Worm (Caenorhabditis elegans) whole organism, L4/young adult: Measurements from ENCODE around the gene dph-5.

Experiments
- W03F9.2 ChIP-seq: fragments of 150-350 bp; optimal IDR thresholded peaks from 2 replicates; lab custom pipeline; 2014; ENCODE audit warnings: missing biosample characterization, missing genetic modification characterization
- dao-5 ChIP-seq: sonication (generic microtip); optimal IDR thresholded peaks from 2 replicates; lab custom pipeline; 2016; ENCODE audit warnings: missing genotype, missing genetic modification characterization, moderate library complexity, missing compliant biosample characterization
- him-1 ChIP-seq: sonication (generic microtip); optimal IDR thresholded peaks from 2 replicates; lab custom pipeline; 2016; ENCODE audit warnings: missing genotype, missing genetic modification reagents, missing genetic modification characterization, missing compliant biosample characterization

ce11 chrII:11333846-11334638 lies 15.9 kb upstream of the dph-5 start:
- TF ChIP-seq W03F9.2 (tag; lab: Kevin White, UChicago): no peak
- TF ChIP-seq him-1 (tag; lab: Kevin White, UChicago): no peak
- TF ChIP-seq dao-5 (tag; lab: Kevin White, UChicago): no peak
